Worm (Caenorhabditis elegans) whole organism, L4 larva: ENCODE data around the gene F20G2.6.

Experiments used
- R02D3.7 ChIP-seq: fragments of 150-350 bp; sonication (generic microtip); optimal IDR thresholded peaks from 3 replicates; lab custom pipeline; 2014; ENCODE audit warnings: missing biosample characterization, missing genetic modification characterization
- ceh-62 ChIP-seq: sonication (generic microtip); optimal IDR thresholded peaks from 2 replicates; lab custom pipeline; 2017; ENCODE audit warnings: missing biosample characterization, missing genetic modification characterization
- madf-5 ChIP-seq, 2 experiments: fragments of 200-800 bp; sonication (Bioruptor generic); IDR thresholded peaks; 2 replicates each; pipeline ENCODE4 v1.3.6; 2022; ENCODE audit warnings: missing compliant biosample characterization in 2 of 2, missing genetic modification characterization in 2 of 2
- mdl-1 ChIP-seq, 2 experiments: fragments of 150-350 bp in 1 of 2; sonication (generic microtip) in 1 of 2; optimal IDR thresholded peaks; 2 replicates each; lab custom pipeline; 2014 to 2017; ENCODE audit warnings: missing biosample characterization in 2 of 2, missing genetic modification characterization in 2 of 2
- nhr-77 ChIP-seq: fragments of 150-350 bp; optimal IDR thresholded peaks from 2 replicates; lab custom pipeline; 2014; ENCODE audit warnings: missing biosample characterization, missing genetic modification characterization
- unc-130 ChIP-seq: sonication (generic microtip); optimal IDR thresholded peaks from 2 replicates; lab custom pipeline; 2016; ENCODE audit warnings: missing genetic modification reagents, missing genetic modification characterization, missing compliant biosample characterization
- unc-39 ChIP-seq: sonication (generic microtip); optimal IDR thresholded peaks from 2 replicates; lab custom pipeline; 2017; ENCODE audit warnings: missing biosample characterization, missing genetic modification characterization

- TF ChIP-seq unc-39 (no peak), nhr-77 (tag; lab: Kevin White, UChicago) (peak; percentile 35), madf-5 (GFP tag; IDR thresholded peaks at IDR 0.05; lab: Robert Waterston, UW) (no peak), R02D3.7 (no peak), unc-130 (GFP tag; lab: Kevin White, UChicago) (no peak), mdl-1 (tag; optimal IDR thresholded peaks at IDR 0.05; lab: Kevin White, UChicago) (no peak), ceh-62 (tag; lab: Kevin White, UChicago) (no peak)
Observed at ce11 chrV:13744901-13745300, 18.0 kb upstream of the F20G2.6 start, which contains the start of gene F35E12.9.
